Fruit fly (Drosophila melanogaster): ENCODE data around the gene CG7432.

DNA sequence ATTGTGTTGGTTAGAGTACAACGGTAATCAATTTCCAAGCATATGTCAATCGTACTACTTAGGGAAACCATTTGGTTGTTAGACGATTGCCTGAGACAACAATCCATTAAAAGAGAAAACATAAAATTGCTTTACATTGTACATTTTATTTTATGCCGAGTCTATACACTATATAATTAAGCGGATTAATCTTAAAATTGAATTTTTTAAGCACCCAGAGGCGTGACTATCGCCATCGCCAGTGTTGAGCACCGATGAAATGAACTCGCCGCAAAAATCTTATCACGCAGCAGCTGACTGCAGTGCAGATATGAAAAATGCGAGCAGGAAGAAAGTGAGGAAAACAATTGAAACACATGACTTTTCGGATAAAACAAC is 21.9 kb upstream of the CG7432 start:
- TF ChIP-seq CG7045 (GFP tag; optimal IDR thresholded peaks at IDR 0.05) (no peak), kay (GFP tag; ENCODE audit: borderline replicate concordance) (no peak), CG14711 (tag; optimal IDR thresholded peaks at IDR 0.05) (no peak), Crg-1 (GFP tag; optimal IDR thresholded peaks at IDR 0.05) (peak; percentile 44)

All from whole organism, adult.